Fruit fly (Drosophila melanogaster): Measurements from ENCODE around the gene P5cr-2.

- TF ChIP-seq Sp1 (GFP tag; optimal IDR thresholded peaks at IDR 0.05) (no peak), lola (GFP tag; optimal IDR thresholded peaks at IDR 0.05) (no peak), ey (GFP tag; optimal IDR thresholded peaks at IDR 0.05) (no peak), N (GFP tag; optimal IDR thresholded peaks at IDR 0.05) (no peak), fru (GFP tag; optimal IDR thresholded peaks at IDR 0.05) (no peak)
These were observed 24.0 kb downstream of the P5cr-2 start, which contains the start of gene Hmx for dm6 chr3R:17558630-17559029.

All from whole organism, wandering third instar larva.